Worm (Caenorhabditis elegans): Measurements from ENCODE around the gene aps-1.

ce11 chrV:6044448-6044847 is 26.7 kb downstream of the aps-1 start:
- TF ChIP-seq him-1 (tag; optimal IDR thresholded peaks at IDR 0.05) (no peak), dao-5 (tag; optimal IDR thresholded peaks at IDR 0.05) (no peak)
